Worm (Caenorhabditis elegans) whole organism, late embryonic: ENCODE data around the gene his-1.

Source experiments
- C08G9.2 ChIP-seq: sonication (generic microtip); optimal IDR thresholded peaks from 2 replicates; lab custom pipeline; 2016; ENCODE audit warnings: mild to moderate bottlenecking, missing genetic modification characterization, moderate library complexity, missing compliant biosample characterization
- F13H6.1 ChIP-seq: sonication (generic microtip); optimal IDR thresholded peaks from 2 replicates; lab custom pipeline; 2016; ENCODE audit warnings: missing genetic modification characterization, missing compliant biosample characterization
- K02D7.2 ChIP-seq: sonication (generic microtip); optimal IDR thresholded peaks from 2 replicates; lab custom pipeline; 2017; ENCODE audit warnings: mild to moderate bottlenecking, missing genetic modification characterization, missing compliant biosample characterization
- Y22D7AL.16 ChIP-seq: sonication (generic microtip); optimal IDR thresholded peaks from 2 replicates; lab custom pipeline; 2016; ENCODE audit warnings: missing genetic modification characterization, missing compliant biosample characterization
- ceh-19 ChIP-seq: fragments of 200-800 bp; sonication (Bioruptor generic); optimal IDR thresholded peaks from 2 replicates; lab custom pipeline; 2018; ENCODE audit warnings: mild to moderate bottlenecking, missing genetic modification characterization, missing compliant biosample characterization
- ceh-24 ChIP-seq: sonication (generic microtip); optimal IDR thresholded peaks from 2 replicates; lab custom pipeline; 2016; ENCODE audit warnings: mild to moderate bottlenecking, missing genetic modification characterization, missing compliant biosample characterization
- ceh-30 ChIP-seq: fragments of 150-350 bp; optimal IDR thresholded peaks from 2 replicates; lab custom pipeline; 2014; ENCODE audit warnings: missing biosample characterization, missing genetic modification characterization
- ceh-31 ChIP-seq: sonication (generic microtip); optimal IDR thresholded peaks from 2 replicates; lab custom pipeline; 2016; ENCODE audit warnings: missing genetic modification characterization, missing compliant biosample characterization
- ceh-45 ChIP-seq: fragments of 200-800 bp; sonication (Bioruptor generic); IDR thresholded peaks from 2 replicates; pipeline ENCODE4 v1.3.6; 2022; ENCODE audit warnings: missing genetic modification reagents, missing genetic modification characterization, missing compliant biosample characterization
- che-1 ChIP-seq: sonication (generic microtip); optimal IDR thresholded peaks from 2 replicates; lab custom pipeline; 2016; ENCODE audit warnings: mild to moderate bottlenecking, missing genetic modification characterization, missing compliant biosample characterization
- dmd-4 ChIP-seq: sonication (generic microtip); optimal IDR thresholded peaks from 2 replicates; lab custom pipeline; 2016; ENCODE audit warnings: borderline replicate concordance, missing genetic modification characterization, missing compliant biosample characterization
- dve-1 ChIP-seq: sonication (generic microtip); optimal IDR thresholded peaks from 2 replicates; lab custom pipeline; 2017; ENCODE audit warnings: antibody characterized with exemption, mild to moderate bottlenecking, missing genetic modification characterization, missing compliant biosample characterization
- elt-2 ChIP-seq: sonication (generic microtip); optimal IDR thresholded peaks from 2 replicates; lab custom pipeline; 2016; ENCODE audit warnings: missing genetic modification reagents, missing genetic modification characterization, missing compliant biosample characterization
- elt-4 ChIP-seq: sonication (generic microtip); optimal IDR thresholded peaks from 2 replicates; lab custom pipeline; 2016; ENCODE audit warnings: missing genetic modification characterization, missing compliant biosample characterization
- ets-4 ChIP-seq: sonication (generic microtip); optimal IDR thresholded peaks from 2 replicates; lab custom pipeline; 2016; ENCODE audit warnings: missing genetic modification characterization, missing compliant biosample characterization
- gmeb-2 ChIP-seq: sonication (generic microtip); optimal IDR thresholded peaks from 2 replicates; lab custom pipeline; 2016; ENCODE audit warnings: missing genetic modification characterization, inconsistent platforms, missing compliant biosample characterization
- hlh-15 ChIP-seq: sonication (generic microtip); optimal IDR thresholded peaks from 2 replicates; lab custom pipeline; 2016; ENCODE audit warnings: missing genetic modification characterization, missing compliant biosample characterization
- hlh-30 ChIP-seq: sonication (generic microtip); optimal IDR thresholded peaks from 2 replicates; lab custom pipeline; 2017; ENCODE audit warnings: antibody characterized with exemption, missing genetic modification characterization, missing compliant biosample characterization; ENCODE audit not compliant: insufficient read depth
- hlh-8 ChIP-seq: sonication (generic microtip); optimal IDR thresholded peaks from 2 replicates; lab custom pipeline; 2016; ENCODE audit warnings: missing genotype, missing genetic modification characterization, missing compliant biosample characterization
- nfya-1 ChIP-seq: sonication (generic microtip); optimal IDR thresholded peaks from 2 replicates; lab custom pipeline; 2017; ENCODE audit warnings: missing genetic modification characterization, mild to moderate bottlenecking, missing compliant biosample characterization, antibody characterized with exemption, moderate library complexity
- nhr-11 ChIP-seq: fragments of 150-350 bp; optimal IDR thresholded peaks from 2 replicates; lab custom pipeline; 2014; ENCODE audit warnings: missing biosample characterization, missing genetic modification characterization
- npax-4 ChIP-seq: sonication (generic microtip); optimal IDR thresholded peaks from 2 replicates; lab custom pipeline; 2016; ENCODE audit warnings: missing genetic modification characterization, missing compliant biosample characterization
- pag-3 ChIP-seq: sonication (generic microtip); optimal IDR thresholded peaks from 2 replicates; lab custom pipeline; 2016; ENCODE audit warnings: missing compliant biosample characterization, missing genetic modification characterization, borderline replicate concordance
- pat-9 ChIP-seq: fragments of 200-800 bp; sonication (Bioruptor generic); optimal IDR thresholded peaks from 2 replicates; lab custom pipeline; 2018; ENCODE audit warnings: mild to moderate bottlenecking, missing genetic modification characterization, moderate library complexity, missing compliant biosample characterization
- pha-2 ChIP-seq: sonication (generic microtip); optimal IDR thresholded peaks from 2 replicates; lab custom pipeline; 2017; ENCODE audit warnings: mild to moderate bottlenecking, missing genetic modification characterization, missing compliant biosample characterization
- pha-4 ChIP-seq: fragments of 150-350 bp; optimal IDR thresholded peaks from 2 replicates; lab custom pipeline; 2018; ENCODE audit warnings: missing biosample characterization, missing genetic modification reagents, missing genetic modification characterization
- pqm-1 ChIP-seq: sonication (generic microtip); optimal IDR thresholded peaks from 2 replicates; lab custom pipeline; 2016; ENCODE audit warnings: missing genetic modification characterization, missing compliant biosample characterization
- pros-1 ChIP-seq: fragments of 150-350 bp; optimal IDR thresholded peaks from 2 replicates; lab custom pipeline; 2014; ENCODE audit warnings: missing biosample characterization, missing genetic modification reagents, missing genetic modification characterization
- ref-2 ChIP-seq: sonication (generic microtip); optimal IDR thresholded peaks from 2 replicates; lab custom pipeline; 2016; ENCODE audit warnings: missing genetic modification characterization, missing compliant biosample characterization
- rnt-1 ChIP-seq: sonication (generic microtip); optimal IDR thresholded peaks from 2 replicates; lab custom pipeline; 2016; ENCODE audit warnings: missing genetic modification characterization, missing compliant biosample characterization
- sdc-2 ChIP-seq: sonication (generic microtip); optimal IDR thresholded peaks from 2 replicates; lab custom pipeline; 2016; ENCODE audit warnings: missing genotype, missing genetic modification characterization, missing compliant biosample characterization
- sox-2 ChIP-seq: fragments of 200-800 bp; sonication (Bioruptor generic); IDR thresholded peaks from 2 replicates; pipeline ENCODE4 v1.3.6; 2022; ENCODE audit warnings: missing genetic modification reagents, missing genetic modification characterization, missing compliant biosample characterization
- sox-4 ChIP-seq: sonication (generic microtip); optimal IDR thresholded peaks from 2 replicates; lab custom pipeline; 2017; ENCODE audit warnings: mild to moderate bottlenecking, missing genetic modification characterization, inconsistent platforms, missing compliant biosample characterization
- syd-9 ChIP-seq: sonication (generic microtip); optimal IDR thresholded peaks from 2 replicates; lab custom pipeline; 2016; ENCODE audit warnings: mild to moderate bottlenecking, missing genetic modification characterization, moderate library complexity, missing compliant biosample characterization
- tbx-2 ChIP-seq: sonication (generic microtip); optimal IDR thresholded peaks from 2 replicates; lab custom pipeline; 2016; ENCODE audit warnings: missing genetic modification characterization, missing compliant biosample characterization
- tbx-7 ChIP-seq: sonication (generic microtip); optimal IDR thresholded peaks from 2 replicates; lab custom pipeline; 2016; ENCODE audit warnings: missing genotype, missing genetic modification characterization, missing compliant biosample characterization
- ttx-3 ChIP-seq: sonication (generic microtip); optimal IDR thresholded peaks from 2 replicates; lab custom pipeline; 2016; ENCODE audit warnings: missing genetic modification reagents, missing genetic modification characterization, missing compliant biosample characterization
- unc-42 ChIP-seq: sonication (generic microtip); optimal IDR thresholded peaks from 2 replicates; lab custom pipeline; 2016; ENCODE audit warnings: missing genotype, missing genetic modification characterization, missing compliant biosample characterization
- unc-55 ChIP-seq: sonication (generic microtip); optimal IDR thresholded peaks from 2 replicates; lab custom pipeline; 2017; ENCODE audit warnings: missing biosample characterization, missing genetic modification reagents, missing genetic modification characterization
- unc-86 ChIP-seq: sonication (generic microtip); optimal IDR thresholded peaks from 2 replicates; lab custom pipeline; 2016; ENCODE audit warnings: missing genetic modification characterization, missing compliant biosample characterization
- zip-5 ChIP-seq: sonication (generic microtip); optimal IDR thresholded peaks from 2 replicates; lab custom pipeline; 2016; ENCODE audit warnings: missing genetic modification characterization, missing compliant biosample characterization
- ztf-16 ChIP-seq: sonication (generic microtip); optimal IDR thresholded peaks from 2 replicates; lab custom pipeline; 2017; ENCODE audit warnings: missing genetic modification characterization, missing compliant biosample characterization

The his-1 gene

DNA sequence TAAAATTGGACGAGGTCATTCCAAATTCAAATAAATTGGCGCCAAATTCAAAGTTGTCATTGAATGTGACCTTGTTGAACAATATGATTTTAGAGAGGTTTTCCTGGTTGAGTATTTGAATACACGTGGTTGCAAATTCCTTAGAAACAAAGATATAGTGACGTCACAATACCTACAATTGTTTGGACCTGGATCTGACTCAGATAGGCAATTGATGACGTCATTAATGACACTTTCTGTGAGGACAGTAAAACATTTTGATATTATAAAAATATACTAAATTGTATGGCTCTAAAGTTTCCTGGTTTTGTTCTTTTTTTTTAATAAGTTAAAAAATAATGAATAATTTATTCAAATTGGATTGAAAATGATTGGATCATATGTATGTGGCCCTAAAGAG is 908 bp upstream of the his-1 start:
- TF ChIP-seq npax-4 (tag; lab: Kevin White, UChicago) (no peak), zip-5 (tag; lab: Kevin White, UChicago) (no peak), unc-86 (no peak), hlh-30 (no peak), ttx-3 (no peak), ceh-24 (no peak), K02D7.2 (no peak), unc-55 (GFP tag; lab: Kevin White, UChicago) (no peak), nhr-11 (tag; lab: Kevin White, UChicago) (no peak), ceh-31 (no peak), ceh-30 (tag; lab: Kevin White, UChicago) (no peak), sdc-2 (tag; lab: Kevin White, UChicago) (no peak), hlh-15 (no peak)

DNA sequence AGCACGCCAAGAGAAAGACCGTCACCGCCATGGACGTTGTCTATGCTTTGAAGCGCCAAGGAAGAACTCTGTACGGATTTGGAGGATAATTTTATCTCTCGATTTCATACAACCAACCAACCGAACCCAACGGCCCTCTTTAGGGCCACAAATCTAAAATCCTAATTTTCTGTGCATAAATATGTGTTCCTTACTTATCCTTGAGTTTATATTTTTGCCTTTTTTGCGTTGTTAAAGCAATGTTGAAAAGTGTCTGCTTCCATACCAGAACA is 359 bp downstream of the his-1 start:
- TF ChIP-seq sox-2 (no peak), ceh-30 (tag; lab: Kevin White, UChicago) (no peak), ztf-16 (no peak), ets-4 (tag; lab: Kevin White, UChicago) (no peak), sdc-2 (tag; lab: Kevin White, UChicago) (no peak), elt-4 (no peak), che-1 (tag; lab: Kevin White, UChicago) (no peak), ceh-19 (GFP tag; lab: Kevin White, UChicago) (no peak), pha-4 (tag; lab: Kevin White, UChicago) (no peak), hlh-15 (no peak), ref-2 (tag; lab: Kevin White, UChicago) (no peak), dve-1 (tag; lab: Kevin White, UChicago) (no peak), tbx-7 (tag; lab: Kevin White, UChicago) (no peak), Y22D7AL.16 (no peak)
- TF ChIP-seq, all 69 proteins: peak for 0

DNA sequence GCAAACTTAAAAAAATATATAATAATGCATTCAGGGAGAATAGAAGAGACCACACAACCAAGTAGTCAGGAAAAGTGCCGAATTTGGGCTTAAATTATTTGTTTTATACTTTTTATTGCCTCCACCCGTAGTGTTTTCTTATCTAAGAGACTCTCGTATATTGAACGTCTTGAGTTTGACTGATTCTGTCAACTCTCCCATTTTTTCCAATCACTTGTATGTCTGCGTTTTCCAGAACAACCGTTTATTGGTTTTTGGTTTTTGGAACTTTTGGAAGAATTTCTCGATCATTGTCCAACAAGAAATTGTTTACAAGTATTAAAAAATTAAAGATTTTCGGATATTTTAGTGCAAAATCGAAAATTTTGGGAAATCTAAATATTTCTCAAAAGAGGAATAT is 1.4 kb downstream of the his-1 start:
- TF ChIP-seq tbx-2 (tag; lab: Kevin White, UChicago) (no peak), unc-55 (GFP tag; lab: Kevin White, UChicago) (no peak), C08G9.2 (no peak), pat-9 (tag; lab: Kevin White, UChicago) (no peak), pros-1 (tag; lab: Kevin White, UChicago) (no peak), pha-2 (tag; lab: Kevin White, UChicago) (no peak), sox-4 (tag; lab: Kevin White, UChicago) (no peak), pag-3 (tag; lab: Kevin White, UChicago) (no peak)
- TF ChIP-seq, all 69 proteins: peak for 0

DNA sequence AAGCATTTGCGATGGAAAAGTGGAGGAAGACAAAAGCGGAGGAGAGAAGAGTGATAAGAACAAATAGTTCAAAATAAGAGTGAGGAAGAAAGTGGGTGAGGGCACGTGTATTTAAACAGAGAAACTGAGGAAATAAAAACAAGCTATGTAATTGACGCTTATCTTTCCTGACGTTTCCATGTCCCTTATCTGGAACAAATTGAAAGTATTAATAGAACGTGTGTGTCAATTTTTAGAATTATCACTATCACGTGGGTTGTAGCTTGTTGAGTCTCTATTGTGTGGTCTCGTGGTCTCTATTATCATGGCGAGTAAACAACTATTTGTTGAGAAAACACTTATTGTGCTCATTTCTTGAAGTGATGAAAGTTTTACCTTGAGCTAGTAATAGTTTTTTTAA is 3.5 kb downstream of the his-1 start, which contains the start of gene T10C6.15:
Gene T10C6.15 (minus strand): TSS at position 104 of the 400 bp plus-strand sequence.
- TF ChIP-seq pqm-1 (tag; lab: Kevin White, UChicago) (peak; percentile 0), K02D7.2 (no peak), elt-2 (tag; lab: Kevin White, UChicago) (peak; percentile 75)

DNA sequence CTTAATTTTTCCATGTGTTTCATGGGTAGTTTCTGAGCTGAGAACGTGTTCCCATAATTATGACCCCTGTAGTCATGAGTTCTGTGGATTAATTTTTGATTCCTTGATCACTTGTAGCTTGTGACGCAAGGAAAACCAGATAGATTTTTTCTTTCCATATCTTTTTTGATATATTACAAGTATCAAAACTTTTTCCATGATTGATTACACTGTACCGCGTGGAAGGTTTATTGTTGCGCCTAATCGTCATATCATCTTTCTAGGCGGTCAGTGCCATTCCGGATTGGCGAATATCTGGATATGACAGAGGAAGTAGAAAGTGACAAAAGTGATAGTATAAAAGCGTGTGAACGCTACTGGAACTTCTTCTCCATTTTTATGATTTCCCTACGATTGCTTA is 4.3 kb downstream of the his-1 start, which contains the start of gene ZK285.2:
Gene ZK285.2 (plus strand): TSS at position 301 of the 400 bp plus-strand sequence.
- no peak for TF ChIP-seq sox-2
- TF ChIP-seq C08G9.2: no peak
- no peak for TF ChIP-seq F13H6.1 (tag; lab: Kevin White, UChicago)
- no peak for TF ChIP-seq Y22D7AL.16
- no peak for TF ChIP-seq unc-42
- no peak for TF ChIP-seq dmd-4
- no peak for TF ChIP-seq sox-4 (tag; lab: Kevin White, UChicago)
- no peak for TF ChIP-seq ceh-31
- no peak for TF ChIP-seq nfya-1
- no peak for TF ChIP-seq hlh-8
- TF ChIP-seq ceh-45 (GFP tag; lab: Robert Waterston, UW): no peak
- no peak for TF ChIP-seq hlh-30
- no peak for TF ChIP-seq rnt-1 (tag; lab: Kevin White, UChicago)
- no peak for TF ChIP-seq gmeb-2
- TF ChIP-seq pha-2 (tag; lab: Kevin White, UChicago): no peak
- TF ChIP-seq syd-9 (tag; lab: Kevin White, UChicago): no peak
- TF ChIP-seq ceh-19 (GFP tag; lab: Kevin White, UChicago): no peak
- no peak for TF ChIP-seq unc-55 (GFP tag; lab: Kevin White, UChicago)
- TF ChIP-seq pha-4 (tag; lab: Kevin White, UChicago): no peak
- TF ChIP-seq ceh-24: no peak
